Worm (Caenorhabditis elegans): ENCODE data around the gene F37C4.5.

DNA sequence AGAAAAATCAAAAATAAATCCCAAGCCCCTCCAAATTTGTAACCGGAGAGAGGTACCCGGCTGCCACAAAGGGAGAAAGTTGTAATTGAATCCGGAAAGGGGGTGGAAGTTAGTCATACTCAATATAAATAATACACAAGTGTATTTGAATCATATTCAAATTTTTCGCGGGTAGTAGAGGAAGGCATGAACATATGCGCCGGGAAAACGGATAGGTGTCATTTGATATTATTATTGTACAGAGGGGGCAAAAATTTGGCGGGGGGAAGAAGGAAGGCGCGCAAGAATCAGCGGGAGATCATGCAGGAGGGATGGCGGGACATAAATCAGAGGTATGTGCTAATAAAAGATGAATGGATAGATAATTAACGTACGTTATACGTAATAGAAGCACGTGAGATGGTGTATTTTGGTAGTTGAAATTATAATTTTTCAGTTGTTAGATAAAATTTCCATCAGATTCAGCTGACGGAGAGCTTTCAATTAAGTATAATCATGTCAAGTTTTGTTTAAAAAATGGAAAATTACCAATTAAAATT is 46.9 kb downstream of the F37C4.5 start, which contains the start of gene F28F9.3:
- no peak for TF ChIP-seq elt-2 (tag; optimal IDR thresholded peaks at IDR 0.05)
- TF ChIP-seq unc-55 (GFP tag; optimal IDR thresholded peaks at IDR 0.05): no peak
- TF ChIP-seq ceh-2 (tag; optimal IDR thresholded peaks at IDR 0.05): no peak
- TF ChIP-seq dve-1 (tag; optimal IDR thresholded peaks at IDR 0.05): no peak
- no peak for TF ChIP-seq syd-9 (tag; optimal IDR thresholded peaks at IDR 0.05)
- no peak for TF ChIP-seq unc-86 (tag; optimal IDR thresholded peaks at IDR 0.05)
- TF ChIP-seq ceh-22 (tag; optimal IDR thresholded peaks at IDR 0.05): no peak

All from whole organism, late embryonic.